Worm (Caenorhabditis elegans): ENCODE results near the gene piit-1.
A peak's percentile ranks its signal among the peaks of the same experiment; 100 is the strongest.

The piit-1 gene

DNA sequence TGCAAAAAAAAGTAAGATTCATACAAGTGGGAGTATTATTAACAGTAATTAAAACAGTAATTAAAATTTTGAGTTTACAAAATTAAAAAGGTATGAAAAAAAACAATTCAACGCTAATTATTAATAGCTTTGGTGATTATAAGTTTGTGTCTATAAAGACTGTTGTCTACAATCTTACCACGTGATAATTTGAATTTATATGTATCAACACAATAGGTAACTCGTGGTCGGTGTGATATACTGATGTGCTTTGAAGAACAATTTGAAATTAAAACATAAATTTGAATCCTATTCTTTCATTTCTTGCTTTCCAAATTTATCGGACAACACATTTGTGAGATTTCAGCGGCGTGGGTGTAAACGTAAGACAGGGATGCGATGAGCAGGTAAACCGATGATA is 17.9 kb upstream of the piit-1 start:
- TF ChIP-seq lin-35 (GFP tag; optimal IDR thresholded peaks at IDR 0.05), result peak in 1 of 2 experiments; percentile 12
- TF ChIP-seq isw-1 (GFP tag; IDR thresholded peaks at IDR 0.05), result no peak

DNA sequence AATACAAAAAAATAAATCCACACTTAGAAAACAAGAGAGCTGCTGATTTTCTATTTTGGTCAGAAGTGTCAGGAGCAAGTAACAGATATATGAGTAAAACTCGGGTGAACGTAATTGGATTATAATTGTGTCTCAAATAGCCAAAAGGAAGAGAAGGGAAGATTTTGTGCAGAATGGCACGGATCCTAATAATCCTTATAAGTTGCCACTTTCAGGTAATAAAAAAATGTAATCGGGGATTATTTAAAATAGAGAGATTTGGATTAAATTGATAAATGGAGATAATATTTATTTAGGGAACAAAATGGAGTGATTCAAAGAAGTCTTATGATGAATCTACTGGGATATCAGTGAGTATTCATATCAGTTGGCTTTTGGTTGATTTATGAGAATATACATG is 15.0 kb upstream of the piit-1 start:
- TF ChIP-seq C34B4.2 (tag; optimal IDR thresholded peaks at IDR 0.05), result no peak
- TF ChIP-seq nhr-47 (tag; optimal IDR thresholded peaks at IDR 0.05), result peak; percentile 19
- TF ChIP-seq dsc-1 (tag; optimal IDR thresholded peaks at IDR 0.05), result peak; percentile 95

DNA sequence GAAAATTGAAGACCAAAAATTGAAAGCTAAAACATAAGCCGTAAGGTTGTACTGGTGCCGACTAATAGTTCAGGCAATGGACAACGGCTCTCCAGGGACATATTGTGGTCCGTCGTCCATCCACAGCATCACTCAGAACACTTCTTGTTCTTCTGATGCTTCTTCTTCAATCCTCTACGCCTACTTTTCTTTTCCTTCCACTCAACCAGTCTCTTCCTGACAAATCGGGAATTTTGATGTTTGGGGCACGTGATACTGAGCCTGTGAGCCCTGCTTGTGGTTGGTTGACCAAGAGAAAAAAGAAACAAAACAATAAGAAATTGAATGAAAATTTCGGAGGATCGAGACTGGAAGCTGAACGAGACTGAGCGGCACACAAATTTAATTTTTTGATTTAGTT is 11.3 kb upstream of the piit-1 start:
- TF ChIP-seq lin-14 (GFP tag; optimal IDR thresholded peaks at IDR 0.05), result peak; percentile 33
- no peak for TF ChIP-seq hlh-4 (tag; optimal IDR thresholded peaks at IDR 0.05)

DNA sequence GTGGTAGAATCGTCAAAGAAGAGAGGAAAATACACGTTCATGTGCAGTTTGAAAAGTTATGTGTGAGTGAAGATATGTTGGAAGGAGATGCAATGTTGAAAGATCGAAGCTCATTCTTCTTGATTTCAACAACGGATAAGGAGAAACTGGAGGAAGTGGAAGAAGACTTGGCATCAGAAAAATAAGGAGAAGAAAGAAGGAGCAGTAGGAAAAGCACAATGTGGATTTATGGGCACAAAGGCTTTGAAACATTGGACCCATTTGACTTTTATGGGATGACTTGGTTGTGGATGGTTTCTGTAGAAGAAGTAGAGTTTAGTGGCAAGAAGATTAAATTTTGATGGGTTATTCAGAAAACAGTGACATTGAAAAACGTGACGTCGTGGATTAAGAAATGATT is 10.1 kb upstream of the piit-1 start:
- TF ChIP-seq F16B12.6 (tag; optimal IDR thresholded peaks at IDR 0.05) (no peak), aly-2 (tag; optimal IDR thresholded peaks at IDR 0.05) (no peak), lin-14 (GFP tag; optimal IDR thresholded peaks at IDR 0.05) (peak; percentile 1), mab-9 (GFP tag; IDR thresholded peaks at IDR 0.05) (0 out of 2 replicates have a peak, but pooled peaks have one; percentile 14)

ce11 chrV:11618173-11618572 is 8.2 kb upstream of the piit-1 start, which contains the start of gene glb-15:
glb-15 (minus strand) TSS chrV:11618273.
- no peak for TF ChIP-seq efl-3 (GFP tag; optimal IDR thresholded peaks at IDR 0.05)
- TF ChIP-seq aha-1 (tag; optimal IDR thresholded peaks at IDR 0.05), result no peak
- no peak for TF ChIP-seq unc-98 (GFP tag; IDR thresholded peaks at IDR 0.05)
- no peak for TF ChIP-seq F16B12.6 (tag; optimal IDR thresholded peaks at IDR 0.05)
- no peak for TF ChIP-seq fkh-4 (tag; optimal IDR thresholded peaks at IDR 0.05; ENCODE audit: borderline replicate concordance)
- TF ChIP-seq ets-5 (GFP tag; IDR thresholded peaks at IDR 0.05), result no peak
- TF ChIP-seq lir-3 (tag; optimal IDR thresholded peaks at IDR 0.05; ENCODE audit: poor library complexity), result no peak
- no peak for TF ChIP-seq egl-13 (tag; optimal IDR thresholded peaks at IDR 0.05)
- no peak for TF ChIP-seq isw-1 (GFP tag; IDR thresholded peaks at IDR 0.05)
- TF ChIP-seq zip-4 (GFP tag; optimal IDR thresholded peaks at IDR 0.05), result no peak

DNA sequence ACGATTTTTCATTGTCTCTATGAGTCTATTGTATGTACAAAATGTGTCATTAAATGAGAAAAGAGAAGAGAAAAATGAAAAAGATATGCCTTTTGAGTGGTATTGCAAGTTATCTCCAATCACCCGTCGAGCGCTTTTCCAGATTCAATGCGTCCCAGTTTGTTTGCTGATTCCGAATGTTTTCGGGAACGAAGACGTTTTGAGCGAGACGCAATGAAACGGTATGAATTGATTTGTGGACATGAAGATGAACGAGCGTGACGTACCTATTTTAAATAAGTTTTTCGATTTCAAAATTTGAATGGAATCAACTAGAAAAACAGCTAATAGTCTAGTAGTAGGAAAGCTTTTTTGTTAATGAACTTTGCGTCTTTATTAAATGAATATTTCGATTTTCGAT is 6.9 kb upstream of the piit-1 start:
- TF ChIP-seq ama-1 (optimal IDR thresholded peaks at IDR 0.05) (peak; percentile 26), nhr-19 (GFP tag; conservative IDR thresholded peaks at IDR 0.05) (no peak), unc-130 (tag; optimal IDR thresholded peaks at IDR 0.05) (no peak), ceh-8 (GFP tag; optimal IDR thresholded peaks at IDR 0.05) (no peak), elt-3 (tag; optimal IDR thresholded peaks at IDR 0.05) (peak in 1 of 6 experiments; percentile 22), pax-3 (tag; optimal IDR thresholded peaks at IDR 0.05) (no peak), nhr-85 (tag) (peak; percentile 62)

- peak; percentile 59 for TF ChIP-seq lin-14 (GFP tag; optimal IDR thresholded peaks at IDR 0.05)
- TF ChIP-seq grh-1 (GFP tag; IDR thresholded peaks at IDR 0.05), result peak; percentile 75
- no peak for TF ChIP-seq fkh-4 (tag; optimal IDR thresholded peaks at IDR 0.05; ENCODE audit: borderline replicate concordance)
- no peak for TF ChIP-seq nhr-28 (tag; optimal IDR thresholded peaks at IDR 0.05)
- TF ChIP-seq nhr-76 (tag; optimal IDR thresholded peaks at IDR 0.05), result no peak
- no peak for TF ChIP-seq nhr-84 (tag; optimal IDR thresholded peaks at IDR 0.05)
- TF ChIP-seq lin-35 (GFP tag; optimal IDR thresholded peaks at IDR 0.05), result peak in 1 of 2 experiments; percentile 24
- TF ChIP-seq aly-2 (tag; optimal IDR thresholded peaks at IDR 0.05), result no peak
- TF ChIP-seq lsy-2 (tag; optimal IDR thresholded peaks at IDR 0.05), result peak; percentile 3 to 8
- TF ChIP-seq F16B12.6 (tag; optimal IDR thresholded peaks at IDR 0.05), result no peak
- peak; percentile 33 for TF ChIP-seq nhr-90 (tag; optimal IDR thresholded peaks at IDR 0.05; ENCODE audit: poor library complexity)
- TF ChIP-seq pag-3 (tag; optimal IDR thresholded peaks at IDR 0.05; ENCODE audit: borderline replicate concordance, insufficient read depth), result no peak
- no peak for TF ChIP-seq efl-1 (optimal IDR thresholded peaks at IDR 0.05)
- TF ChIP-seq efl-1 (GFP tag; optimal IDR thresholded peaks at IDR 0.05 in 1 of 2), result peak in 1 of 2 experiments; percentile 33
- peak; percentile 83 for TF ChIP-seq nhr-20 (tag; optimal IDR thresholded peaks at IDR 0.05)
- TF ChIP-seq dpl-1 (GFP tag; optimal IDR thresholded peaks at IDR 0.05), result peak in 1 of 3 experiments; percentile 26
- TF ChIP-seq nhr-71 (tag; optimal IDR thresholded peaks at IDR 0.05), result peak; percentile 72
- peak; percentile 98 for TF ChIP-seq nhr-85 (tag)
- TF ChIP-seq ceh-88 (GFP tag; IDR thresholded peaks at IDR 0.05), result no peak
- peak; percentile 72 for TF ChIP-seq snu-23 (GFP tag; optimal IDR thresholded peaks at IDR 0.05)
Measured at ce11 chrV:11615948-11616681, 6.2 kb upstream of the piit-1 start, which contains the start of gene nlp-24. nlp-24 (plus strand) TSS chrV:11616376.
